Worm (Caenorhabditis elegans) whole organism, L2 larva: ENCODE measurements around the gene rrc-1.

Experiments
- C34F6.9 ChIP-seq: fragments of 150-350 bp; optimal IDR thresholded peaks from 2 replicates; lab custom pipeline; 2014; ENCODE audit warnings: missing biosample characterization, missing genetic modification characterization
- F13H6.1 ChIP-seq: sonication (generic microtip); optimal IDR thresholded peaks from 2 replicates; lab custom pipeline; 2016; ENCODE audit warnings: missing genetic modification characterization, missing compliant biosample characterization
- ZK546.5 ChIP-seq: sonication (generic microtip); optimal IDR thresholded peaks from 2 replicates; lab custom pipeline; 2017; ENCODE audit warnings: missing biosample characterization, missing genetic modification characterization
- ceh-16 ChIP-seq: fragments of 150-350 bp; optimal IDR thresholded peaks from 2 replicates; lab custom pipeline; 2014; ENCODE audit warnings: missing biosample characterization, missing genetic modification characterization
- crh-2 ChIP-seq: sonication (generic microtip); optimal IDR thresholded peaks from 2 replicates; lab custom pipeline; 2017; ENCODE audit warnings: missing biosample characterization, missing genetic modification characterization
- egl-27 ChIP-seq: sonication (generic microtip); optimal IDR thresholded peaks from 3 replicates; lab custom pipeline; 2017; ENCODE audit warnings: missing biosample characterization, missing genetic modification reagents, missing genetic modification characterization
- elt-1 ChIP-seq: fragments of 150-350 bp; optimal IDR thresholded peaks from 2 replicates; lab custom pipeline; 2014; ENCODE audit warnings: missing biosample characterization, missing genetic modification characterization
- fos-1 ChIP-seq: fragments of 150-350 bp; optimal IDR thresholded peaks from 2 replicates; lab custom pipeline; 2014; ENCODE audit warnings: missing biosample characterization, missing genetic modification characterization
- lin-11 ChIP-seq: fragments of 150-350 bp; sonication (generic microtip); optimal IDR thresholded peaks from 2 replicates; lab custom pipeline; 2014; ENCODE audit warnings: missing biosample characterization, missing genetic modification characterization, inconsistent platforms, mixed read lengths
- lin-39 ChIP-seq: fragments of 150-350 bp; optimal IDR thresholded peaks from 2 replicates; lab custom pipeline; 2014; ENCODE audit warnings: missing biosample characterization, missing genetic modification reagents, missing genetic modification characterization
- lsy-2 ChIP-seq, 2 experiments: fragments of 150-350 bp in 1 of 2; sonication (generic microtip) in 1 of 2; optimal IDR thresholded peaks; 2 replicates each; lab custom pipeline; 2014 to 2017; ENCODE audit warnings: missing biosample characterization in 2 of 2, missing genetic modification characterization in 2 of 2
- mab-5 ChIP-seq: fragments of 150-350 bp; optimal IDR thresholded peaks from 2 replicates; lab custom pipeline; 2014; ENCODE audit warnings: missing biosample characterization, missing genetic modification characterization
- mbf-1 ChIP-seq: sonication (generic microtip); optimal IDR thresholded peaks from 2 replicates; lab custom pipeline; 2017; ENCODE audit warnings: missing biosample characterization, missing genetic modification characterization
- mdl-1 ChIP-seq, 2 experiments: fragments of 150-350 bp in 1 of 2; sonication (generic microtip) in 1 of 2; optimal IDR thresholded peaks; 2 replicates each; lab custom pipeline; 2017; ENCODE audit warnings: missing biosample characterization in 2 of 2, missing genetic modification characterization in 2 of 2
- nhr-10 ChIP-seq: sonication (generic microtip); optimal IDR thresholded peaks from 2 replicates; lab custom pipeline; 2017; ENCODE audit warnings: missing biosample characterization, missing genetic modification characterization
- nhr-11 ChIP-seq: fragments of 150-350 bp; optimal IDR thresholded peaks from 2 replicates; lab custom pipeline; 2014; ENCODE audit warnings: missing biosample characterization, missing genetic modification characterization
- nhr-12 ChIP-seq: fragments of 150-350 bp; optimal IDR thresholded peaks from 2 replicates; lab custom pipeline; 2014; ENCODE audit warnings: missing biosample characterization, missing genetic modification characterization
- nhr-129 ChIP-seq: fragments of 150-350 bp; optimal IDR thresholded peaks from 2 replicates; lab custom pipeline; 2014; ENCODE audit warnings: missing biosample characterization, missing genetic modification characterization
- nhr-21 ChIP-seq: fragments of 150-350 bp; optimal IDR thresholded peaks from 2 replicates; lab custom pipeline; 2014; ENCODE audit warnings: missing biosample characterization, missing genetic modification characterization
- nhr-23 ChIP-seq: fragments of 150-350 bp; optimal IDR thresholded peaks from 2 replicates; lab custom pipeline; 2014; ENCODE audit warnings: missing biosample characterization, missing genetic modification reagents, missing genetic modification characterization
- nhr-25 ChIP-seq: fragments of 150-350 bp; sonication (generic microtip); optimal IDR thresholded peaks from 3 replicates; lab custom pipeline; 2014; ENCODE audit warnings: missing biosample characterization, missing genetic modification characterization
- nhr-77 ChIP-seq: fragments of 150-350 bp; optimal IDR thresholded peaks from 2 replicates; lab custom pipeline; 2014; ENCODE audit warnings: missing biosample characterization, missing genetic modification characterization
- peb-1 ChIP-seq: fragments of 150-350 bp; optimal IDR thresholded peaks from 2 replicates; lab custom pipeline; 2014; ENCODE audit warnings: missing biosample characterization, missing genetic modification characterization
- skn-1 ChIP-seq: sonication (generic microtip); optimal IDR thresholded peaks from 2 replicates; lab custom pipeline; 2017; ENCODE audit warnings: missing biosample characterization, missing genetic modification characterization
- sma-9 ChIP-seq, 2 experiments: fragments of 150-350 bp in 1 of 2; sonication (generic microtip) in 1 of 2; optimal IDR thresholded peaks; 2 replicates each; lab custom pipeline; 2014 to 2016; ENCODE audit warnings: missing genetic modification characterization in 2 of 2, mild to moderate bottlenecking in 1 of 2, missing biosample characterization in 1 of 2, missing compliant biosample characterization in 1 of 2, missing genetic modification reagents in 1 of 2, moderate library complexity in 1 of 2
- snpc-4 ChIP-seq: fragments of 150-350 bp; optimal IDR thresholded peaks from 2 replicates; lab custom pipeline; 2014; ENCODE audit warnings: missing biosample characterization, missing genetic modification characterization
- unc-55 ChIP-seq: fragments of 150-350 bp; sonication (generic microtip); optimal IDR thresholded peaks from 3 replicates; lab custom pipeline; 2014; ENCODE audit warnings: missing biosample characterization, missing genetic modification reagents, missing genetic modification characterization
- zag-1 ChIP-seq: fragments of 150-350 bp; optimal IDR thresholded peaks from 2 replicates; lab custom pipeline; 2014; ENCODE audit warnings: missing biosample characterization, missing genetic modification characterization
- ztf-4 ChIP-seq: fragments of 150-350 bp; optimal IDR thresholded peaks from 2 replicates; lab custom pipeline; 2014; ENCODE audit warnings: missing biosample characterization, missing genetic modification characterization

Gene rrc-1

ce11 chrX:9805426-9805825 is 25.7 kb downstream of the rrc-1 start:
- peak; percentile 8 for TF ChIP-seq sma-9 (GFP tag; optimal IDR thresholded peaks at IDR 0.05; lab: Kevin White, UChicago)
- no peak for TF ChIP-seq sma-9 (tag; optimal IDR thresholded peaks at IDR 0.05; lab: Kevin White, UChicago)
- TF ChIP-seq egl-27 (tag; lab: Kevin White, UChicago) = no peak

ce11 chrX:9804735-9805134 is 26.4 kb downstream of the rrc-1 start:
- TF ChIP-seq lin-39 (tag; lab: Kevin White, UChicago) (no peak), mab-5 (tag; lab: Kevin White, UChicago) (no peak), lsy-2 (tag; optimal IDR thresholded peaks at IDR 0.05; lab: Kevin White, UChicago) (no peak)

DNA sequence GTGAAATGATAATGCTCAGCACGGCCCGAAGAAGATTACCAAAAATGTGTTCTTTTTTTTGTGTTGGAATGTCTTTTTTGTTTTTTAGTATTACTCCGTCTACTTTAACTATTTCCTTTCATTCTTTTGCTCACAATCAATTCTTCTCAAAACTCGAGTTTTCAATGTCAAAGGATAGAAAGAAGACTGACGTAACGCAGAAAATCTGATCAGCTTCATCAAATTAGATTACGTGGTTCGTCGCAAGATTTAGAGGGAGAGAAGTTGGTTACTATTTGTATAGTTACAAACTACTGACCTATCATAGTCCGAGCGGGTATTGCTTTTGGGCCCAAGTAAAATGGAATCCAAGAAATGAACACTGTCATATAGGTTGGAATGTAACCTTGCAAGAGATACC is 27.5 kb downstream of the rrc-1 start:
- TF ChIP-seq sma-9 (GFP tag; optimal IDR thresholded peaks at IDR 0.05; lab: Kevin White, UChicago) (peak; percentile 60), sma-9 (tag; optimal IDR thresholded peaks at IDR 0.05; lab: Kevin White, UChicago) (no peak), ceh-16 (tag; lab: Kevin White, UChicago) (no peak), nhr-21 (tag; lab: Kevin White, UChicago) (no peak)
- TF ChIP-seq, all 48 proteins: peak for 1

ce11 chrX:9798530-9798929 is 32.6 kb downstream of the rrc-1 start, which contains the start of gene F36G3.3:
F36G3.3 (plus strand) TSS chrX:9798835.
- no peak for TF ChIP-seq lin-11 (tag; lab: Kevin White, UChicago)
- peak; percentile 11 for TF ChIP-seq C34F6.9 (tag; lab: Kevin White, UChicago)
- TF ChIP-seq nhr-129 = no peak
- TF ChIP-seq nhr-11 = no peak
- no peak for TF ChIP-seq lin-39 (tag; lab: Kevin White, UChicago)
- no peak for TF ChIP-seq snpc-4 (tag; lab: Kevin White, UChicago)
- no peak for TF ChIP-seq mbf-1 (tag; lab: Kevin White, UChicago)
- no peak for TF ChIP-seq nhr-23 (tag; lab: Kevin White, UChicago)
- TF ChIP-seq nhr-77 (tag; lab: Kevin White, UChicago) = no peak
- peak; percentile 31 for TF ChIP-seq unc-55 (GFP tag; lab: Kevin White, UChicago)
- TF ChIP-seq ZK546.5 (tag; lab: Kevin White, UChicago) = no peak
- TF ChIP-seq, all 48 proteins: peak for 2

- TF ChIP-seq snpc-4 (tag; lab: Kevin White, UChicago) = no peak
- no peak for TF ChIP-seq mbf-1 (tag; lab: Kevin White, UChicago)
- TF ChIP-seq fos-1 = no peak
- no peak for TF ChIP-seq nhr-25
- TF ChIP-seq skn-1 (tag; lab: Kevin White, UChicago) = no peak
- TF ChIP-seq ztf-4 (tag; lab: Kevin White, UChicago) = no peak
- no peak for TF ChIP-seq zag-1 (tag; lab: Kevin White, UChicago)
- TF ChIP-seq crh-2 (tag; lab: Kevin White, UChicago) = no peak
- no peak for TF ChIP-seq elt-1 (tag; lab: Kevin White, UChicago)
- TF ChIP-seq lin-39 (tag; lab: Kevin White, UChicago) = no peak
- TF ChIP-seq mdl-1 (tag; optimal IDR thresholded peaks at IDR 0.05; lab: Kevin White, UChicago) = no peak
- TF ChIP-seq sma-9 (GFP tag; optimal IDR thresholded peaks at IDR 0.05; lab: Kevin White, UChicago) = no peak
- no peak for TF ChIP-seq sma-9 (tag; optimal IDR thresholded peaks at IDR 0.05; lab: Kevin White, UChicago)
- TF ChIP-seq nhr-21 (tag; lab: Kevin White, UChicago) = no peak
- TF ChIP-seq nhr-77 (tag; lab: Kevin White, UChicago) = no peak
- TF ChIP-seq nhr-10 (tag; lab: Kevin White, UChicago) = no peak
- TF ChIP-seq peb-1 (tag; lab: Kevin White, UChicago) = no peak
- TF ChIP-seq nhr-12 (tag; lab: Kevin White, UChicago) = no peak
- TF ChIP-seq nhr-23 (tag; lab: Kevin White, UChicago) = no peak
- TF ChIP-seq egl-27 (tag; lab: Kevin White, UChicago) = no peak
These were observed 35.0 kb downstream of the rrc-1 start for ce11 chrX:9796063-9796462.

- TF ChIP-seq F13H6.1 (tag; lab: Kevin White, UChicago) (no peak), lin-11 (tag; lab: Kevin White, UChicago) (no peak), crh-2 (tag; lab: Kevin White, UChicago) (no peak), fos-1 (peak; percentile 30), elt-1 (tag; lab: Kevin White, UChicago) (no peak)
These were observed 35.5 kb downstream of the rrc-1 start for ce11 chrX:9795579-9795978.
